Fruit fly (Drosophila melanogaster) whole organism, embryonic: ENCODE results near the gene CG15914.

ENCODE experiments used
- Atf6 ChIP-seq: fragments of 200-800 bp; sonication (Bioruptor generic); IDR thresholded peaks from 2 replicates; pipeline ENCODE4 v1.3.6; 2022; ENCODE audit warnings: missing biosample characterization, missing genetic modification characterization
- B-H1 ChIP-seq: fragments of 200-800 bp; sonication (Bioruptor generic); IDR thresholded peaks from 3 replicates; pipeline ENCODE4 v1.3.6; 2022; ENCODE audit warnings: missing biosample characterization, missing genetic modification characterization
- B-H2 ChIP-seq: fragments of 200-800 bp; sonication (Bioruptor generic); optimal IDR thresholded peaks from 2 replicates; lab custom pipeline; 2018; ENCODE audit warnings: missing biosample characterization, mild to moderate bottlenecking, missing genetic modification characterization
- CG12299 ChIP-seq: fragments of 200-800 bp; sonication (Bioruptor generic); optimal IDR thresholded peaks from 2 replicates; lab custom pipeline; 2018; ENCODE audit warnings: missing biosample characterization, mild to moderate bottlenecking, missing genetic modification characterization
- CG13424 ChIP-seq: fragments of 200-800 bp; sonication (Bioruptor generic); optimal IDR thresholded peaks from 2 replicates; lab custom pipeline; 2019; ENCODE audit warnings: missing biosample characterization, mild to moderate bottlenecking, missing genetic modification characterization, moderate library complexity
- CG1647 ChIP-seq: fragments of 200-800 bp; sonication (Bioruptor generic); optimal IDR thresholded peaks from 3 replicates; lab custom pipeline; 2016; ENCODE audit warnings: missing biosample characterization, missing genetic modification characterization
- CG17186 ChIP-seq: fragments of 200-800 bp; sonication (Bioruptor generic); optimal IDR thresholded peaks from 3 replicates; lab custom pipeline; 2017; ENCODE audit warnings: missing biosample characterization, missing genetic modification reagents, missing genetic modification characterization
- CG17385 ChIP-seq: fragments of 200-800 bp; sonication (Bioruptor generic); optimal IDR thresholded peaks from 3 replicates; lab custom pipeline; 2018; ENCODE audit warnings: missing biosample characterization, mild to moderate bottlenecking, missing genetic modification characterization
- CG2120 ChIP-seq: fragments of 200-800 bp; sonication (Bioruptor generic); optimal IDR thresholded peaks from 3 replicates; lab custom pipeline; 2016; ENCODE audit warnings: missing biosample characterization, missing genetic modification characterization
- CG2129 ChIP-seq: fragments of 200-800 bp; sonication (Bioruptor generic); IDR thresholded peaks from 2 replicates; pipeline ENCODE4 v1.3.6; 2022; ENCODE audit warnings: missing biosample characterization, missing genetic modification characterization; ENCODE audit not compliant: partially characterized antibody
- CG34376 ChIP-seq: fragments of 200-800 bp; sonication (Bioruptor generic); optimal IDR thresholded peaks from 2 replicates; lab custom pipeline; 2018; ENCODE audit warnings: missing biosample characterization, mild to moderate bottlenecking, missing genetic modification characterization
- CG4617 ChIP-seq: fragments of 200-800 bp; sonication (Bioruptor generic); optimal IDR thresholded peaks from 3 replicates; lab custom pipeline; 2016; ENCODE audit warnings: missing biosample characterization, missing genetic modification characterization, borderline replicate concordance
- CG6791 ChIP-seq: fragments of 200-800 bp; sonication (Bioruptor generic); IDR thresholded peaks from 3 replicates; pipeline ENCODE4 v1.3.6; 2022; ENCODE audit warnings: missing biosample characterization, missing genetic modification characterization; ENCODE audit not compliant: partially characterized antibody
- CG7357 ChIP-seq: fragments of 200-800 bp; sonication (Bioruptor generic); IDR thresholded peaks from 3 replicates; pipeline ENCODE4 v1.3.6; 2022; ENCODE audit warnings: missing biosample characterization, missing genetic modification characterization
- CG8359 ChIP-seq: fragments of 200-800 bp; sonication (Bioruptor generic); optimal IDR thresholded peaks from 2 replicates; lab custom pipeline; 2017; ENCODE audit warnings: missing biosample characterization, mild to moderate bottlenecking, missing genetic modification characterization, borderline replicate concordance
- Dip3 ChIP-seq: fragments of 200-800 bp; sonication (Bioruptor generic); optimal IDR thresholded peaks from 3 replicates; lab custom pipeline; 2016; ENCODE audit warnings: missing biosample characterization, missing genetic modification characterization
- ERR ChIP-seq: fragments of 200-800 bp; sonication (Bioruptor generic); optimal IDR thresholded peaks from 2 replicates; lab custom pipeline; 2016; ENCODE audit warnings: missing biosample characterization, missing genetic modification characterization
- HLH3B ChIP-seq: fragments of 200-800 bp; sonication (Bioruptor generic); IDR thresholded peaks from 2 replicates; pipeline ENCODE4 v1.3.6; 2022; ENCODE audit warnings: missing biosample characterization, missing genetic modification characterization
- HLH4C ChIP-seq: fragments of 200-800 bp; sonication (Bioruptor generic); IDR thresholded peaks from 3 replicates; pipeline ENCODE4 v1.3.6; 2022; ENCODE audit warnings: missing biosample characterization, missing genetic modification characterization; ENCODE audit not compliant: partially characterized antibody
- Hr3 ChIP-seq: fragments of 200-800 bp; sonication (Bioruptor generic); optimal IDR thresholded peaks from 3 replicates; lab custom pipeline; 2016; ENCODE audit warnings: missing biosample characterization, missing genetic modification characterization
- MESR4 ChIP-seq: fragments of 200-800 bp; sonication (Bioruptor generic); optimal IDR thresholded peaks from 2 replicates; lab custom pipeline; 2018; ENCODE audit warnings: missing biosample characterization, mild to moderate bottlenecking, missing genetic modification characterization, moderate library complexity
- Mrtf ChIP-seq: fragments of 200-800 bp; sonication (Bioruptor generic); IDR thresholded peaks from 3 replicates; pipeline ENCODE4 v1.3.6; 2022; ENCODE audit warnings: missing biosample characterization, missing genetic modification characterization
- PHDP ChIP-seq: fragments of 200-800 bp; sonication (Bioruptor generic); optimal IDR thresholded peaks from 3 replicates; lab custom pipeline; 2018; ENCODE audit warnings: missing biosample characterization, mild to moderate bottlenecking, missing genetic modification characterization, moderate library complexity
- Ravus ChIP-seq: fragments of 200-800 bp; sonication (Bioruptor generic); IDR thresholded peaks from 2 replicates; pipeline ENCODE4 v1.3.6; 2022; ENCODE audit warnings: missing biosample characterization, missing genetic modification characterization
- Sry-β ChIP-seq: fragments of 200-800 bp; sonication (Bioruptor generic); optimal IDR thresholded peaks from 2 replicates; lab custom pipeline; 2018; ENCODE audit warnings: missing biosample characterization, mild to moderate bottlenecking, missing genetic modification characterization, moderate library complexity
- ara ChIP-seq: fragments of 200-800 bp; sonication (Bioruptor generic); IDR thresholded peaks from 2 replicates; pipeline ENCODE4 v1.3.6; 2022; ENCODE audit warnings: missing biosample characterization, missing genetic modification characterization
- chm ChIP-seq: fragments of 200-800 bp; sonication (Bioruptor generic); IDR thresholded peaks from 2 replicates; pipeline ENCODE4 v1.3.6; 2022; ENCODE audit warnings: missing biosample characterization, missing genetic modification characterization
- dysf ChIP-seq: fragments of 200-800 bp; sonication (Bioruptor generic); IDR thresholded peaks from 3 replicates; pipeline ENCODE4 v1.3.6; 2022; ENCODE audit warnings: missing biosample characterization, missing genetic modification characterization
- fd96Cb ChIP-seq: fragments of 200-800 bp; sonication (Bioruptor generic); optimal IDR thresholded peaks from 2 replicates; lab custom pipeline; 2018; ENCODE audit warnings: missing biosample characterization, mild to moderate bottlenecking, missing genetic modification characterization, moderate library complexity
- gro ChIP-seq: fragments of 200-800 bp; sonication (Bioruptor generic); optimal IDR thresholded peaks from 2 replicates; lab custom pipeline; 2016; ENCODE audit warnings: missing biosample characterization, missing genetic modification characterization
- hb ChIP-seq: fragments of 200-800 bp; sonication (Bioruptor generic); IDR thresholded peaks from 3 replicates; pipeline ENCODE4 v1.3.6; 2022; ENCODE audit warnings: missing biosample characterization, missing genetic modification characterization; ENCODE audit not compliant: partially characterized antibody
- hbn ChIP-seq: fragments of 200-800 bp; sonication (Bioruptor generic); IDR thresholded peaks from 2 replicates; pipeline ENCODE4 v1.3.6; 2022; ENCODE audit warnings: missing biosample characterization, missing genetic modification characterization; ENCODE audit not compliant: partially characterized antibody
- her ChIP-seq: fragments of 200-800 bp; sonication (Bioruptor generic); optimal IDR thresholded peaks from 2 replicates; lab custom pipeline; 2016; ENCODE audit warnings: missing biosample characterization, missing genetic modification characterization
- kay ChIP-seq: fragments of 200-800 bp; sonication (Bioruptor generic); optimal IDR thresholded peaks from 2 replicates; lab custom pipeline; 2016; ENCODE audit warnings: missing biosample characterization, missing genetic modification characterization
- lilli ChIP-seq: fragments of 200-800 bp; sonication (Bioruptor generic); optimal IDR thresholded peaks from 3 replicates; lab custom pipeline; 2016; ENCODE audit warnings: missing biosample characterization, missing genetic modification characterization
- luna ChIP-seq: fragments of 200-800 bp; sonication (Bioruptor generic); optimal IDR thresholded peaks from 2 replicates; lab custom pipeline; 2016; ENCODE audit warnings: missing biosample characterization, missing genetic modification characterization
- mam ChIP-seq: fragments of 200-800 bp; sonication (Bioruptor generic); optimal IDR thresholded peaks from 3 replicates; lab custom pipeline; 2016; ENCODE audit warnings: missing biosample characterization, missing genetic modification characterization
- p53 ChIP-seq: fragments of 200-800 bp; sonication (Bioruptor generic); optimal IDR thresholded peaks from 2 replicates; lab custom pipeline; 2016; ENCODE audit warnings: missing biosample characterization, missing genetic modification characterization
- pum ChIP-seq: fragments of 200-800 bp; sonication (Bioruptor generic); optimal IDR thresholded peaks from 2 replicates; lab custom pipeline; 2016; ENCODE audit warnings: missing biosample characterization, missing genetic modification characterization
- pzg ChIP-seq: fragments of 200-800 bp; sonication (Bioruptor generic); optimal IDR thresholded peaks from 3 replicates; lab custom pipeline; 2018; ENCODE audit warnings: missing biosample characterization, mild to moderate bottlenecking, missing genetic modification characterization, moderate library complexity
- row ChIP-seq: fragments of 200-800 bp; sonication (Bioruptor generic); IDR thresholded peaks from 3 replicates; pipeline ENCODE4 v1.3.6; 2022; ENCODE audit warnings: missing biosample characterization, missing genetic modification characterization
- sens ChIP-seq: fragments of 200-800 bp; sonication (Bioruptor generic); peaks from one replicate; lab custom pipeline; 2016; ENCODE audit warnings: missing biosample characterization, missing genetic modification characterization
- shn ChIP-seq: fragments of 200-800 bp; sonication (Bioruptor generic); optimal IDR thresholded peaks from 3 replicates; lab custom pipeline; 2016; ENCODE audit warnings: missing biosample characterization, missing genetic modification characterization
- sima ChIP-seq: fragments of 200-800 bp; sonication (Bioruptor generic); optimal IDR thresholded peaks from 2 replicates; lab custom pipeline; 2016; ENCODE audit warnings: missing biosample characterization, missing genetic modification characterization
- slou ChIP-seq: fragments of 200-800 bp; sonication (Bioruptor generic); optimal IDR thresholded peaks from 3 replicates; lab custom pipeline; 2016; ENCODE audit warnings: missing biosample characterization, missing genetic modification characterization
- stwl ChIP-seq: fragments of 200-800 bp; sonication (Bioruptor generic); optimal IDR thresholded peaks from 3 replicates; lab custom pipeline; 2018; ENCODE audit warnings: missing biosample characterization, mild to moderate bottlenecking, missing genetic modification characterization, moderate library complexity
- tgo ChIP-seq: fragments of 200-800 bp; sonication (Bioruptor generic); IDR thresholded peaks from 3 replicates; pipeline ENCODE4 v1.3.6; 2022; ENCODE audit warnings: missing biosample characterization, missing genetic modification characterization
- ttk ChIP-seq: fragments of 200-800 bp; sonication (Bioruptor generic); IDR thresholded peaks from 2 replicates; pipeline ENCODE4 v2.1.2; 2022; ENCODE audit warnings: missing biosample characterization, missing genetic modification characterization
- wdn ChIP-seq: fragments of 200-800 bp; sonication (Bioruptor generic); IDR thresholded peaks from 2 replicates; pipeline ENCODE4 v1.3.6; 2022; ENCODE audit warnings: missing biosample characterization, missing genetic modification characterization
- wor ChIP-seq: fragments of 200-800 bp; sonication (Bioruptor generic); IDR thresholded peaks from 2 replicates; pipeline ENCODE4 v1.3.6; 2022; ENCODE audit warnings: missing biosample characterization, missing genetic modification characterization
- zf30C ChIP-seq: fragments of 200-800 bp; sonication (Bioruptor generic); optimal IDR thresholded peaks from 3 replicates; lab custom pipeline; 2018; ENCODE audit warnings: missing biosample characterization, mild to moderate bottlenecking, missing genetic modification characterization

The CG15914 gene

DNA sequence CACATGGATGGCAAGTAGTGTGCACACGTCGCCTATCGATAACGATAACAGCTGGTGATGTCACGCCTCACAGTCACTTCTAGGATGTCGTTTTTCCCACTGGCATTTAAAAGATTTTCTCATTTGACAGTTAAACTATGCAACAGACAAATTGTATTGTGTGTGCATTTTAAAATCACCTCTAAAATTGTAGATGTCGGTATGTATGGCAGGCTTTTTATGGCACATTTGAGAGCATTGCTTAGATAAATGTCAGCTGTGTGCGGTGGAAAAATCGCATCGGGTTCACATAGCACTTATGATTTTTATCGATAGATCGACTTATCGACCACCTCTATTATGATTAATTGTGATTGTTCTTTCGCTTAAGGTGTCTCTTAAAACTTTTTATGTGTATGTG, 9.1 kb upstream of the CG15914 start, which contains the start of the genes ArgRS and CG8578 (continued):
- peak; percentile 45 for TF ChIP-seq shn (GFP tag; lab: Kevin White, UChicago)
- TF ChIP-seq PHDP (tag; lab: Kevin White, UChicago): peak; percentile 10
- TF ChIP-seq B-H1: 0 out of 3 replicates have a peak, but pooled peaks have one; percentile 49
- TF ChIP-seq CG13424 (tag; lab: Kevin White, UChicago): peak; percentile 50
- peak; percentile 80 for TF ChIP-seq kay (GFP tag; lab: Kevin White, UChicago)
- TF ChIP-seq mam (GFP tag; lab: Kevin White, UChicago): peak; percentile 91
- peak; percentile 84 for TF ChIP-seq gro (GFP tag; lab: Kevin White, UChicago)
- peak; percentile 90 for TF ChIP-seq HLH4C (GFP tag; lab: Robert Waterston, UW)
- TF ChIP-seq CG1647 (GFP tag; lab: Kevin White, UChicago): no peak
- peak; percentile 26; the same call in 1 of the 2 replicates for TF ChIP-seq CG2129 (GFP tag; lab: Robert Waterston, UW)
- no peak for TF ChIP-seq CG12299 (tag; lab: Kevin White, UChicago)
- TF ChIP-seq ara (GFP tag; lab: Robert Waterston, UW): peak; percentile 43; the same call in 1 of the 2 replicates
- TF ChIP-seq Ravus: no peak
- peak; percentile 22 for TF ChIP-seq CG17385
- peak; percentile 30 for TF ChIP-seq stwl (tag; lab: Kevin White, UChicago)
- TF ChIP-seq MESR4: peak; percentile 24
- TF ChIP-seq Mrtf (GFP tag; lab: Robert Waterston, UW): no peak
- peak; percentile 57 for TF ChIP-seq luna
- peak; percentile 66 for TF ChIP-seq CG17186 (GFP tag; lab: Kevin White, UChicago)
- TF ChIP-seq zf30C: no peak
- TF ChIP-seq CG2120 (GFP tag; lab: Kevin White, UChicago): peak; percentile 71
- peak; percentile 57 for TF ChIP-seq p53 (GFP tag; lab: Kevin White, UChicago)
- TF ChIP-seq Dip3 (GFP tag; lab: Kevin White, UChicago): peak; percentile 13
- TF ChIP-seq Sry-β (GFP tag; lab: Kevin White, UChicago): peak; percentile 28
- TF ChIP-seq B-H2 (GFP tag; lab: Kevin White, UChicago): peak; percentile 13
- TF ChIP-seq CG34376: peak; percentile 28
- TF ChIP-seq ERR (GFP tag; lab: Kevin White, UChicago): peak; percentile 80
- peak; percentile 82 for TF ChIP-seq hb (GFP tag; lab: Robert Waterston, UW)
- peak; percentile 66; the same call in 2 of the 3 replicates for TF ChIP-seq CG6791 (GFP tag; lab: Robert Waterston, UW)
- TF ChIP-seq wor: no peak; the same call in 1 of the 2 replicates
- TF ChIP-seq pum (GFP tag; lab: Kevin White, UChicago): peak; percentile 89
- peak; percentile 26 for TF ChIP-seq CG4617 (GFP tag; lab: Kevin White, UChicago)
- TF ChIP-seq chm (GFP tag; lab: Robert Waterston, UW): no peak
- TF ChIP-seq CG8359: no peak
- 0 out of 2 replicates have a peak, but pooled peaks have one; percentile 26 for TF ChIP-seq wdn (GFP tag; lab: Robert Waterston, UW)
- no peak for TF ChIP-seq Atf6 (GFP tag; lab: Robert Waterston, UW)
- peak; percentile 12 for TF ChIP-seq fd96Cb (tag; lab: Kevin White, UChicago)
- peak; percentile 84; the same call in 1 of the 3 replicates for TF ChIP-seq dysf
- peak; percentile 65 for TF ChIP-seq pzg (GFP tag; lab: Kevin White, UChicago)
- TF ChIP-seq tgo (GFP tag; lab: Robert Waterston, UW): peak; percentile 75; the same call in 2 of the 3 replicates
- TF ChIP-seq slou (GFP tag; lab: Kevin White, UChicago): peak; percentile 59
- peak; percentile 17 for TF ChIP-seq her (GFP tag; lab: Kevin White, UChicago)
- 0 out of 2 replicates have a peak, but pooled peaks have one; percentile 61 for TF ChIP-seq ttk (GFP tag; lab: Robert Waterston, UW)
- peak; percentile 29 for TF ChIP-seq sima
- no peak for TF ChIP-seq HLH3B (GFP tag; lab: Robert Waterston, UW)
- TF ChIP-seq CG7357: peak; percentile 98
- TF ChIP-seq row (GFP tag; lab: Robert Waterston, UW): peak; percentile 89
- peak; percentile 87 for TF ChIP-seq lilli (GFP tag; lab: Kevin White, UChicago)
- peak; percentile 96 for TF ChIP-seq sens (GFP tag; lab: Kevin White, UChicago)
- TF ChIP-seq Hr3 (GFP tag; lab: Kevin White, UChicago): peak; percentile 24
- TF ChIP-seq hbn: peak; percentile 75; the same call in 1 of the 2 replicates
